Fruit fly (Drosophila melanogaster) whole organism, embryonic: ENCODE results near the gene Smvt.

Source experiments
- CG10366 ChIP-seq: fragments of 200-800 bp; sonication (Bioruptor generic); IDR thresholded peaks from 2 replicates; pipeline ENCODE4 v1.3.6; 2022; ENCODE audit warnings: missing biosample characterization, missing genetic modification characterization
- CG11723 ChIP-seq: fragments of 200-800 bp; sonication (Bioruptor generic); optimal IDR thresholded peaks from 2 replicates; lab custom pipeline; 2017; ENCODE audit warnings: missing biosample characterization, mild to moderate bottlenecking, missing genetic modification characterization
- CG12391 ChIP-seq: fragments of 200-800 bp; sonication (Bioruptor generic); optimal IDR thresholded peaks from 3 replicates; lab custom pipeline; 2018; ENCODE audit warnings: missing biosample characterization, mild to moderate bottlenecking, missing genetic modification characterization, moderate library complexity
- CG12942 ChIP-seq: fragments of 200-800 bp; sonication (Bioruptor generic); optimal IDR thresholded peaks from 3 replicates; lab custom pipeline; 2016; ENCODE audit warnings: missing biosample characterization, missing genetic modification characterization
- CG15269 ChIP-seq: fragments of 200-800 bp; sonication (Bioruptor generic); optimal IDR thresholded peaks from 2 replicates; lab custom pipeline; 2018; ENCODE audit warnings: missing biosample characterization, mild to moderate bottlenecking, missing genetic modification characterization, moderate library complexity
- CG2116 ChIP-seq: fragments of 200-800 bp; sonication (Bioruptor generic); optimal IDR thresholded peaks from 3 replicates; lab custom pipeline; 2018; ENCODE audit warnings: missing biosample characterization, mild to moderate bottlenecking, missing genetic modification characterization
- CG2199 ChIP-seq: fragments of 200-800 bp; sonication (Bioruptor generic); IDR thresholded peaks from 3 replicates; pipeline ENCODE4 v1.3.6; 2022; ENCODE audit warnings: missing biosample characterization, missing genetic modification characterization
- CG2678 ChIP-seq: fragments of 200-800 bp; sonication (Bioruptor generic); optimal IDR thresholded peaks from 3 replicates; lab custom pipeline; 2019; ENCODE audit warnings: missing biosample characterization, mild to moderate bottlenecking, missing genetic modification characterization, moderate library complexity
- CG31388 ChIP-seq: fragments of 200-800 bp; sonication (Bioruptor generic); optimal IDR thresholded peaks from 2 replicates; lab custom pipeline; 2016; ENCODE audit warnings: missing biosample characterization, missing genetic modification characterization
- CG42726 ChIP-seq: fragments of 200-800 bp; sonication (Bioruptor generic); IDR thresholded peaks from 2 replicates; pipeline ENCODE4 v1.3.6; 2022; ENCODE audit warnings: missing biosample characterization, missing genetic modification characterization; ENCODE audit not compliant: partially characterized antibody
- CG4404 ChIP-seq: fragments of 200-800 bp; sonication (Bioruptor generic); IDR thresholded peaks from 2 replicates; pipeline ENCODE4 v1.3.6; 2022; ENCODE audit warnings: missing biosample characterization, missing genetic modification characterization
- CG8944 ChIP-seq: fragments of 200-800 bp; sonication (Bioruptor generic); optimal IDR thresholded peaks from 3 replicates; lab custom pipeline; 2016; ENCODE audit warnings: missing biosample characterization, missing genetic modification characterization
- CHES-1-like ChIP-seq: fragments of 200-800 bp; sonication (Bioruptor generic); optimal IDR thresholded peaks from 2 replicates; lab custom pipeline; 2016; ENCODE audit warnings: missing biosample characterization, missing genetic modification characterization
- Dip2 ChIP-seq: fragments of 200-800 bp; sonication (Bioruptor generic); IDR thresholded peaks from 2 replicates; pipeline ENCODE4 v1.3.6; 2022; ENCODE audit warnings: missing biosample characterization, missing genetic modification characterization
- Doc2 ChIP-seq: fragments of 200-800 bp; sonication (Bioruptor generic); IDR thresholded peaks from 2 replicates; pipeline ENCODE4 v1.3.6; 2022; ENCODE audit warnings: missing biosample characterization, missing genetic modification characterization
- E2f2 ChIP-seq: fragments of 200-800 bp; sonication (Bioruptor generic); IDR thresholded peaks from 2 replicates; pipeline ENCODE4 v1.3.6; 2022; ENCODE audit warnings: missing biosample characterization, missing genetic modification characterization
- Fer3 ChIP-seq: fragments of 200-800 bp; sonication (Bioruptor generic); optimal IDR thresholded peaks from 2 replicates; lab custom pipeline; 2018; ENCODE audit warnings: missing biosample characterization, mild to moderate bottlenecking, missing genetic modification characterization, moderate library complexity
- HLHmδ ChIP-seq: fragments of 200-800 bp; sonication (Bioruptor generic); optimal IDR thresholded peaks from 2 replicates; lab custom pipeline; 2018; ENCODE audit warnings: missing biosample characterization, mild to moderate bottlenecking, missing genetic modification characterization, moderate library complexity
- HmgZ ChIP-seq: fragments of 200-800 bp; sonication (Bioruptor generic); optimal IDR thresholded peaks from 2 replicates; lab custom pipeline; 2018; ENCODE audit warnings: missing biosample characterization, mild to moderate bottlenecking, missing genetic modification characterization
- Hmx ChIP-seq: fragments of 200-800 bp; sonication (Bioruptor generic); optimal IDR thresholded peaks from 2 replicates; lab custom pipeline; 2016; ENCODE audit warnings: missing biosample characterization, missing genetic modification characterization
- Hsf ChIP-seq: fragments of 200-800 bp; sonication (Bioruptor generic); optimal IDR thresholded peaks from 3 replicates; lab custom pipeline; 2016; ENCODE audit warnings: missing biosample characterization, missing genetic modification characterization
- Meics ChIP-seq: fragments of 200-800 bp; sonication (Bioruptor generic); optimal IDR thresholded peaks from 2 replicates; lab custom pipeline; 2017; ENCODE audit warnings: missing biosample characterization, mild to moderate bottlenecking, missing genetic modification characterization
- Mrtf ChIP-seq: fragments of 200-800 bp; sonication (Bioruptor generic); IDR thresholded peaks from 3 replicates; pipeline ENCODE4 v1.3.6; 2022; ENCODE audit warnings: missing biosample characterization, missing genetic modification characterization
- NC2α ChIP-seq: fragments of 200-800 bp; sonication (Bioruptor generic); optimal IDR thresholded peaks from 2 replicates; lab custom pipeline; 2016; ENCODE audit warnings: missing biosample characterization, missing genetic modification characterization
- Six4 ChIP-seq: fragments of 200-800 bp; sonication (Bioruptor generic); optimal IDR thresholded peaks from 2 replicates; lab custom pipeline; 2016; ENCODE audit warnings: missing biosample characterization, missing genetic modification characterization
- Trl ChIP-seq, 3 experiments: fragments of >200 bp in 2 of 3; fragments of 200-800 bp in 1 of 3; sonication (Bioruptor generic) in 1 of 3; optimal IDR thresholded peaks; 2 replicates in 1 of 3; 3 replicates in 2 of 3; lab custom pipeline; 2016 to 2017; ENCODE audit warnings: missing biosample characterization in 1 of 3, missing genetic modification characterization in 1 of 3
- abd-A ChIP-seq: fragments of 200-800 bp; sonication (Bioruptor generic); optimal IDR thresholded peaks from 3 replicates; lab custom pipeline; 2019; ENCODE audit warnings: missing biosample characterization, mild to moderate bottlenecking, missing genetic modification characterization, moderate library complexity
- al ChIP-seq: fragments of 200-800 bp; sonication (Bioruptor generic); IDR thresholded peaks from 2 replicates; pipeline ENCODE4 v1.3.6; 2022; ENCODE audit warnings: missing biosample characterization, missing genetic modification characterization
- ato ChIP-seq: fragments of 200-800 bp; sonication (Bioruptor generic); IDR thresholded peaks from 2 replicates; pipeline ENCODE4 v1.3.6; 2022; ENCODE audit warnings: missing biosample characterization, missing genetic modification characterization; ENCODE audit not compliant: partially characterized antibody
- chif ChIP-seq, 2 experiments: fragments of 200-800 bp; sonication (Bioruptor generic); optimal IDR thresholded peaks; 3 replicates each; lab custom pipeline; 2016; ENCODE audit warnings: missing biosample characterization in 2 of 2, missing genetic modification characterization in 2 of 2
- corto ChIP-seq: fragments of 200-800 bp; sonication (Bioruptor generic); optimal IDR thresholded peaks from 2 replicates; lab custom pipeline; 2016; ENCODE audit warnings: missing biosample characterization, mild to moderate bottlenecking, missing genetic modification characterization, moderate library complexity
- dmrt11E ChIP-seq: fragments of 200-800 bp; sonication (Bioruptor generic); optimal IDR thresholded peaks from 3 replicates; lab custom pipeline; 2018; ENCODE audit warnings: missing biosample characterization, mild to moderate bottlenecking, missing genetic modification characterization, moderate library complexity
- ham ChIP-seq: fragments of 200-800 bp; sonication (Bioruptor generic); IDR thresholded peaks from 2 replicates; pipeline ENCODE4 v1.3.6; 2022; ENCODE audit warnings: missing biosample characterization, missing genetic modification characterization
- her ChIP-seq: fragments of 200-800 bp; sonication (Bioruptor generic); optimal IDR thresholded peaks from 2 replicates; lab custom pipeline; 2016; ENCODE audit warnings: missing biosample characterization, missing genetic modification characterization
- hkb ChIP-seq, 2 experiments: fragments of 200-800 bp in 1 of 2; fragments of >200 bp in 1 of 2; sonication (Bioruptor generic) in 1 of 2; IDR thresholded peaks in 1 of 2; optimal IDR thresholded peaks in 1 of 2; 2 replicates each; pipeline versions ENCODE4 v1.3.6 to Lab custom; 2017 to 2022; ENCODE audit warnings: missing biosample characterization in 1 of 2, missing genetic modification characterization in 1 of 2
- jing ChIP-seq: fragments of 200-800 bp; sonication (Bioruptor generic); optimal IDR thresholded peaks from 2 replicates; lab custom pipeline; 2018; ENCODE audit warnings: missing biosample characterization, mild to moderate bottlenecking, missing genetic modification characterization
- maf-S ChIP-seq: fragments of 200-800 bp; sonication (Bioruptor generic); optimal IDR thresholded peaks from 2 replicates; lab custom pipeline; 2016; ENCODE audit warnings: missing biosample characterization, missing genetic modification characterization
- nerfin-1 ChIP-seq: fragments of 200-800 bp; sonication (Bioruptor generic); optimal IDR thresholded peaks from 3 replicates; lab custom pipeline; 2019; ENCODE audit warnings: missing biosample characterization, mild to moderate bottlenecking, missing genetic modification characterization, moderate library complexity
- nmo ChIP-seq: fragments of 200-800 bp; sonication (Bioruptor generic); optimal IDR thresholded peaks from 2 replicates; lab custom pipeline; 2018; ENCODE audit warnings: missing biosample characterization, mild to moderate bottlenecking, missing genetic modification characterization, moderate library complexity
- nom ChIP-seq: fragments of 200-800 bp; sonication (Bioruptor generic); optimal IDR thresholded peaks from 2 replicates; lab custom pipeline; 2017; ENCODE audit warnings: missing biosample characterization, missing genetic modification characterization, mild to moderate bottlenecking, moderate library complexity, missing genetic modification reagents
- otp ChIP-seq: fragments of 200-800 bp; sonication (Bioruptor generic); IDR thresholded peaks from 3 replicates; pipeline ENCODE4, ENCODE4 v1.3.6; 2022; ENCODE audit warnings: missing biosample characterization, missing genetic modification characterization
- pho ChIP-seq: fragments of 200-800 bp; sonication (Bioruptor generic); optimal IDR thresholded peaks from 2 replicates; lab custom pipeline; 2016; ENCODE audit warnings: missing biosample characterization, missing genetic modification characterization
- pita ChIP-seq: fragments of 200-800 bp; sonication (Bioruptor generic); optimal IDR thresholded peaks from 2 replicates; lab custom pipeline; 2017; ENCODE audit warnings: missing biosample characterization, mild to moderate bottlenecking, missing genetic modification characterization
- so ChIP-seq: fragments of 200-800 bp; sonication (Bioruptor generic); IDR thresholded peaks from 3 replicates; pipeline ENCODE4 v1.3.6; 2022; ENCODE audit warnings: missing biosample characterization, missing genetic modification characterization
- sob ChIP-seq: fragments of 200-800 bp; sonication (Bioruptor generic); IDR thresholded peaks from 2 replicates; pipeline ENCODE4 v1.3.6; 2022; ENCODE audit warnings: missing biosample characterization, missing genetic modification characterization
- trem ChIP-seq: fragments of 200-800 bp; optimal IDR thresholded peaks from 3 replicates; lab custom pipeline; 2019; ENCODE audit warnings: missing biosample characterization, mild to moderate bottlenecking, missing genetic modification characterization, moderate library complexity
- twi ChIP-seq: fragments of 200-800 bp; optimal IDR thresholded peaks from 2 replicates; lab custom pipeline; 2019; ENCODE audit warnings: missing biosample characterization, mild to moderate bottlenecking, missing genetic modification characterization, moderate library complexity
- vvl ChIP-seq: fragments of 200-800 bp; sonication (Bioruptor generic); IDR thresholded peaks from 2 replicates; pipeline ENCODE4 v1.3.6; 2022; ENCODE audit warnings: missing biosample characterization, missing genetic modification characterization
- wor ChIP-seq: fragments of 200-800 bp; sonication (Bioruptor generic); IDR thresholded peaks from 2 replicates; pipeline ENCODE4 v1.3.6; 2022; ENCODE audit warnings: missing biosample characterization, missing genetic modification characterization

The Smvt gene

dm6 chr3R:31723206-31723933 lies 38.0 kb downstream of the Smvt start (continued):
- TF ChIP-seq chif (GFP tag; optimal IDR thresholded peaks at IDR 0.05; lab: Kevin White, UChicago) (peak in 1 of 2 experiments; percentile 13), Mrtf (no peak), CG12942 (GFP tag; lab: Kevin White, UChicago) (no peak), CG42726 (GFP tag; lab: Robert Waterston, UW) (no peak), pho (GFP tag; lab: Kevin White, UChicago) (no peak), hkb (optimal IDR thresholded peaks at IDR 0.05; lab: Kevin White, UChicago) (no peak), hkb (GFP tag; IDR thresholded peaks at IDR 0.05; lab: Robert Waterston, UW) (no peak), Meics (GFP tag; lab: Kevin White, UChicago) (peak; percentile 37), Hmx (no peak), dmrt11E (peak; percentile 24), maf-S (GFP tag; lab: Kevin White, UChicago) (no peak), trem (no peak), Dip2 (GFP tag; lab: Robert Waterston, UW) (no peak), CG10366 (GFP tag; lab: Robert Waterston, UW) (no peak; the same call in 1 of the 2 replicates), ato (GFP tag; lab: Robert Waterston, UW) (no peak), CG4404 (no peak), corto (GFP tag; lab: Kevin White, UChicago) (no peak), abd-A (tag; lab: Kevin White, UChicago) (peak; percentile 20), CG8944 (GFP tag; lab: Kevin White, UChicago) (no peak), nerfin-1 (tag; lab: Kevin White, UChicago) (no peak), CG2116 (GFP tag; lab: Kevin White, UChicago) (no peak), nom (GFP tag; lab: Kevin White, UChicago) (no peak), so (GFP tag; lab: Robert Waterston, UW) (no peak), Hsf (GFP tag; lab: Kevin White, UChicago) (no peak), CG11723 (peak; percentile 26), ham (no peak), pita (GFP tag; lab: Kevin White, UChicago) (no peak), nmo (GFP tag; lab: Kevin White, UChicago) (peak; percentile 47), CG2199 (GFP tag; lab: Robert Waterston, UW) (no peak; the same call in 2 of the 3 replicates), vvl (GFP tag; lab: Robert Waterston, UW) (no peak), CHES-1-like (no peak), her (GFP tag; lab: Kevin White, UChicago) (no peak), Trl (optimal IDR thresholded peaks at IDR 0.05; lab: Kevin White, UChicago) (peak in 1 of 2 experiments; percentile 24), Trl (GFP tag; optimal IDR thresholded peaks at IDR 0.05; lab: Kevin White, UChicago) (no peak), jing (GFP tag; lab: Kevin White, UChicago) (peak; percentile 4), CG2678 (tag; lab: Kevin White, UChicago) (peak; percentile 54), Six4 (GFP tag; lab: Kevin White, UChicago) (peak; percentile 11), wor (GFP tag; lab: Robert Waterston, UW) (no peak), E2f2 (GFP tag; lab: Robert Waterston, UW) (no peak), Doc2 (GFP tag; lab: Robert Waterston, UW) (no peak), twi (no peak), NC2α (GFP tag; lab: Kevin White, UChicago) (no peak), CG12391 (tag; lab: Kevin White, UChicago) (peak; percentile 44), sob (GFP tag; lab: Robert Waterston, UW) (no peak), otp (GFP tag; lab: Robert Waterston, UW) (no peak), al (GFP tag; lab: Robert Waterston, UW) (no peak), CG15269 (tag; lab: Kevin White, UChicago) (no peak), HLHmδ (GFP tag; lab: Kevin White, UChicago) (no peak), HmgZ (no peak), CG31388 (GFP tag; lab: Kevin White, UChicago) (no peak), Fer3 (tag; lab: Kevin White, UChicago) (peak; percentile 39)
